Fruit fly (Drosophila melanogaster): Measurements from ENCODE around the gene TyrR.

TyrR gene

dm6 chr3R:17809014-17809413, 46.0 kb upstream of the TyrR start, which contains the start of gene Odj (continued):
- no peak for TF ChIP-seq CG18476 (GFP tag; optimal IDR thresholded peaks at IDR 0.05)
- TF ChIP-seq row (GFP tag; IDR thresholded peaks at IDR 0.05): peak; percentile 71
- TF ChIP-seq Asciz (GFP tag; optimal IDR thresholded peaks at IDR 0.05): no peak
- no peak for TF ChIP-seq ems (GFP tag; optimal IDR thresholded peaks at IDR 0.05)
- no peak for TF ChIP-seq CG7357 (GFP tag; IDR thresholded peaks at IDR 0.05)
- no peak for TF ChIP-seq sens-2 (GFP tag; IDR thresholded peaks at IDR 0.05)
- no peak for TF ChIP-seq Gsc (GFP tag; IDR thresholded peaks at IDR 0.05)
- no peak for TF ChIP-seq Spps (tag; optimal IDR thresholded peaks at IDR 0.05)
- TF ChIP-seq Dek (tag; optimal IDR thresholded peaks at IDR 0.05): peak; percentile 15
- TF ChIP-seq Stat92E (GFP tag; optimal IDR thresholded peaks at IDR 0.05): no peak
- peak; percentile 97 for TF ChIP-seq hbn (GFP tag; IDR thresholded peaks at IDR 0.05; ENCODE audit: partially characterized antibody)
- no peak for TF ChIP-seq BtbVII (GFP tag; optimal IDR thresholded peaks at IDR 0.05)
- no peak for TF ChIP-seq ab (GFP tag; optimal IDR thresholded peaks at IDR 0.05)
- no peak for TF ChIP-seq CG8765 (GFP tag; IDR thresholded peaks at IDR 0.05)
- TF ChIP-seq CG2129 (GFP tag; IDR thresholded peaks at IDR 0.05; ENCODE audit: partially characterized antibody): peak; percentile 88; the same call in 1 of the 2 replicates
- no peak for TF ChIP-seq sr (GFP tag; IDR thresholded peaks at IDR 0.05)
- peak; percentile 95 for TF ChIP-seq zen2 (GFP tag; IDR thresholded peaks at IDR 0.05; ENCODE audit: partially characterized antibody)
- TF ChIP-seq tll (GFP tag; optimal IDR thresholded peaks at IDR 0.05): no peak
- peak; percentile 96 for TF ChIP-seq Dll (GFP tag; IDR thresholded peaks at IDR 0.05; ENCODE audit: partially characterized antibody)
- TF ChIP-seq Dip3 (GFP tag; optimal IDR thresholded peaks at IDR 0.05): no peak
- no peak for TF ChIP-seq CG10321 (GFP tag; IDR thresholded peaks at IDR 0.05)
- no peak for TF ChIP-seq CG33557 (GFP tag; optimal IDR thresholded peaks at IDR 0.05)
- TF ChIP-seq CG10366 (GFP tag; IDR thresholded peaks at IDR 0.05): no peak
- TF ChIP-seq CG9797 (GFP tag; optimal IDR thresholded peaks at IDR 0.05): peak; percentile 77
- no peak for TF ChIP-seq ranshi (GFP tag; IDR thresholded peaks at IDR 0.05)
- no peak for TF ChIP-seq CG6175 (GFP tag; IDR thresholded peaks at IDR 0.05)
- TF ChIP-seq CG1603 (tag; optimal IDR thresholded peaks at IDR 0.05): peak; percentile 41
- no peak for TF ChIP-seq CG8388 (GFP tag; optimal IDR thresholded peaks at IDR 0.05)
- no peak for TF ChIP-seq CG1233 (GFP tag; optimal IDR thresholded peaks at IDR 0.05)
- TF ChIP-seq Antp (GFP tag; optimal IDR thresholded peaks at IDR 0.05): no peak
- TF ChIP-seq CG13424 (tag; optimal IDR thresholded peaks at IDR 0.05): peak; percentile 1
- TF ChIP-seq CG11085 (GFP tag; IDR thresholded peaks at IDR 0.05): no peak
- TF ChIP-seq MBD-R2 (GFP tag; IDR thresholded peaks at IDR 0.05): peak; percentile 94
- TF ChIP-seq Rfx (GFP tag; IDR thresholded peaks at IDR 0.05): peak; percentile 63
- TF ChIP-seq HmgZ (tag; optimal IDR thresholded peaks at IDR 0.05): peak; percentile 26
- TF ChIP-seq odd (GFP tag; optimal IDR thresholded peaks at IDR 0.05): no peak
- no peak for TF ChIP-seq slou (GFP tag; optimal IDR thresholded peaks at IDR 0.05)
- no peak for TF ChIP-seq CG9876 (GFP tag; optimal IDR thresholded peaks at IDR 0.05)
- no peak for TF ChIP-seq CG9609 (GFP tag; optimal IDR thresholded peaks at IDR 0.05)
- TF ChIP-seq grn (GFP tag; optimal IDR thresholded peaks at IDR 0.05): no peak
- TF ChIP-seq CG4617 (GFP tag; optimal IDR thresholded peaks at IDR 0.05; ENCODE audit: borderline replicate concordance): peak; percentile 51
- TF ChIP-seq Doc2 (GFP tag; IDR thresholded peaks at IDR 0.05): no peak
- TF ChIP-seq CG6683 (GFP tag; optimal IDR thresholded peaks at IDR 0.05): no peak
- TF ChIP-seq CG7963 (GFP tag; IDR thresholded peaks at IDR 0.05; ENCODE audit: partially characterized antibody): peak; percentile 74
- peak; percentile 48; the same call in 1 of the 2 replicates for TF ChIP-seq vvl (GFP tag; IDR thresholded peaks at IDR 0.05)
- no peak for TF ChIP-seq danr (GFP tag; IDR thresholded peaks at IDR 0.05)
- peak; percentile 94 for TF ChIP-seq knrl (GFP tag; IDR thresholded peaks at IDR 0.05; ENCODE audit: partially characterized antibody)
- no peak for TF ChIP-seq fd64A (GFP tag; optimal IDR thresholded peaks at IDR 0.05)
- TF ChIP-seq CG12942 (GFP tag; optimal IDR thresholded peaks at IDR 0.05): no peak
- no peak for TF ChIP-seq CG7839 (tag; optimal IDR thresholded peaks at IDR 0.05)
- TF ChIP-seq CG7556 (GFP tag; optimal IDR thresholded peaks at IDR 0.05): no peak

Data from whole organism, embryonic.